Worm (Caenorhabditis elegans) whole organism, L1 larva: ENCODE data around the gene dmsr-13.

Experiments used
- C04F5.9 ChIP-seq: sonication (generic microtip); optimal IDR thresholded peaks from 2 replicates; lab custom pipeline; 2016; ENCODE audit warnings: missing genetic modification characterization, missing compliant biosample characterization
- C16A3.4 ChIP-seq: fragments of 150-350 bp; optimal IDR thresholded peaks from 2 replicates; lab custom pipeline; 2014; ENCODE audit warnings: missing biosample characterization, missing genetic modification characterization
- aha-1 ChIP-seq: fragments of 150-350 bp; optimal IDR thresholded peaks from 2 replicates; lab custom pipeline; 2014; ENCODE audit warnings: missing biosample characterization, missing genetic modification characterization
- alr-1 ChIP-seq: fragments of 200-800 bp; sonication (Bioruptor generic); optimal IDR thresholded peaks from 2 replicates; lab custom pipeline; 2018; ENCODE audit warnings: borderline replicate concordance, mild to moderate bottlenecking, missing genetic modification characterization, missing compliant biosample characterization
- blmp-1 ChIP-seq: fragments of 150-350 bp; optimal IDR thresholded peaks from 2 replicates; lab custom pipeline; 2014; ENCODE audit warnings: missing biosample characterization, missing genetic modification characterization
- ceh-8 ChIP-seq: fragments of 200-800 bp; sonication (Bioruptor generic); optimal IDR thresholded peaks from 2 replicates; lab custom pipeline; 2018; ENCODE audit warnings: mild to moderate bottlenecking, missing genetic modification characterization, moderate library complexity, missing compliant biosample characterization
- ceh-82 ChIP-seq, 3 experiments: fragments of 150-350 bp in 1 of 3; sonication (generic microtip) in 2 of 3; optimal IDR thresholded peaks; 2 replicates each; lab custom pipeline; 2014 to 2017; ENCODE audit warnings: missing biosample characterization in 3 of 3, missing genetic modification characterization in 3 of 3
- dpl-1 ChIP-seq, 3 experiments: fragments of 150-350 bp in 2 of 3; sonication (generic microtip) in 1 of 3; optimal IDR thresholded peaks; 2 replicates each; lab custom pipeline; 2014 to 2017; ENCODE audit warnings: missing biosample characterization in 3 of 3, missing genetic modification characterization in 3 of 3, missing genetic modification reagents in 3 of 3
- efl-1 ChIP-seq, 4 experiments: fragments of 150-350 bp; optimal IDR thresholded peaks in 3 of 4; peaks in 1 of 4; 1 replicate in 1 of 4; 2 replicates in 3 of 4; lab custom pipeline; 2014; ENCODE audit warnings: missing biosample characterization in 2 of 4, missing genetic modification characterization in 2 of 4, missing genetic modification reagents in 2 of 4
- egl-27 ChIP-seq, 2 experiments: fragments of 150-350 bp in 1 of 2; sonication (generic microtip); optimal IDR thresholded peaks; 3 replicates each; lab custom pipeline; 2017 to 2018; ENCODE audit warnings: missing biosample characterization in 2 of 2, missing genetic modification characterization in 2 of 2, missing genetic modification reagents in 2 of 2
- fos-1 ChIP-seq: fragments of 150-350 bp; optimal IDR thresholded peaks from 2 replicates; lab custom pipeline; 2014; ENCODE audit warnings: missing biosample characterization, missing genetic modification characterization
- hlh-17 ChIP-seq: fragments of 200-800 bp; sonication (Bioruptor generic); optimal IDR thresholded peaks from 2 replicates; lab custom pipeline; 2018; ENCODE audit warnings: missing genetic modification characterization, mild to moderate bottlenecking, missing compliant biosample characterization, moderate library complexity, borderline replicate concordance
- hlh-4 ChIP-seq: sonication (generic microtip); optimal IDR thresholded peaks from 2 replicates; lab custom pipeline; 2016; ENCODE audit warnings: mild to moderate bottlenecking, missing genetic modification characterization, missing compliant biosample characterization
- hpl-2 ChIP-seq: fragments of 150-350 bp; optimal IDR thresholded peaks from 2 replicates; lab custom pipeline; 2014; ENCODE audit warnings: missing biosample characterization, missing genetic modification reagents, missing genetic modification characterization
- isw-1 ChIP-seq: fragments of 200-800 bp; sonication (Bioruptor generic); IDR thresholded peaks from 2 replicates; pipeline ENCODE4 v1.3.6; 2022; ENCODE audit warnings: missing genetic modification characterization, missing compliant biosample characterization
- lin-13 ChIP-seq: fragments of 150-350 bp; optimal IDR thresholded peaks from 2 replicates; lab custom pipeline; 2014; ENCODE audit warnings: missing biosample characterization, missing genetic modification reagents, missing genetic modification characterization
- lin-14 ChIP-seq: fragments of 200-800 bp; sonication (Bioruptor generic); optimal IDR thresholded peaks from 2 replicates; lab custom pipeline; 2018; ENCODE audit warnings: mild to moderate bottlenecking, missing genetic modification characterization, moderate library complexity, missing compliant biosample characterization
- lin-15B ChIP-seq: fragments of 150-350 bp; sonication (generic microtip); optimal IDR thresholded peaks from 3 replicates; lab custom pipeline; 2014; ENCODE audit warnings: missing biosample characterization, missing genetic modification characterization
- lin-35 ChIP-seq, 2 experiments: fragments of 150-350 bp; optimal IDR thresholded peaks; 2 replicates each; lab custom pipeline; 2014; ENCODE audit warnings: missing biosample characterization in 2 of 2, missing genetic modification characterization in 2 of 2, missing genetic modification reagents in 2 of 2
- lin-39 ChIP-seq: fragments of 150-350 bp; optimal IDR thresholded peaks from 2 replicates; lab custom pipeline; 2014; ENCODE audit warnings: missing biosample characterization, missing genetic modification reagents, missing genetic modification characterization
- lsy-2 ChIP-seq, 2 experiments: fragments of 150-350 bp; optimal IDR thresholded peaks; 2 replicates each; lab custom pipeline; 2014; ENCODE audit warnings: missing biosample characterization in 2 of 2, missing genetic modification characterization in 2 of 2
- mep-1 ChIP-seq: fragments of 150-350 bp; optimal IDR thresholded peaks from 2 replicates; lab custom pipeline; 2014; ENCODE audit warnings: missing biosample characterization, missing genetic modification characterization
- nhr-11 ChIP-seq: fragments of 150-350 bp; optimal IDR thresholded peaks from 2 replicates; lab custom pipeline; 2014; ENCODE audit warnings: missing biosample characterization, missing genetic modification characterization
- nhr-12 ChIP-seq: sonication (generic microtip); optimal IDR thresholded peaks from 2 replicates; lab custom pipeline; 2017; ENCODE audit warnings: missing biosample characterization, missing genetic modification characterization
- nhr-28 ChIP-seq: fragments of 150-350 bp; optimal IDR thresholded peaks from 2 replicates; lab custom pipeline; 2014; ENCODE audit warnings: missing biosample characterization, missing genetic modification characterization
- nhr-77 ChIP-seq: fragments of 150-350 bp; optimal IDR thresholded peaks from 2 replicates; lab custom pipeline; 2014; ENCODE audit warnings: missing biosample characterization, missing genetic modification characterization
- nhr-84 ChIP-seq: sonication (generic microtip); optimal IDR thresholded peaks from 2 replicates; lab custom pipeline; 2017; ENCODE audit warnings: missing biosample characterization, missing genetic modification characterization
- nhr-85 ChIP-seq: sonication (generic microtip); peaks from one replicate; lab custom pipeline; 2016; ENCODE audit warnings: missing genetic modification characterization, inconsistent platforms, missing compliant biosample characterization
- pax-3 ChIP-seq: fragments of 200-800 bp; sonication (Bioruptor generic); optimal IDR thresholded peaks from 2 replicates; lab custom pipeline; 2018; ENCODE audit warnings: mild to moderate bottlenecking, missing genetic modification characterization, moderate library complexity, missing compliant biosample characterization
- skn-1 ChIP-seq: fragments of 150-350 bp; optimal IDR thresholded peaks from 2 replicates; lab custom pipeline; 2014; ENCODE audit warnings: missing biosample characterization, missing genetic modification characterization
- snu-23 ChIP-seq: sonication (generic microtip); optimal IDR thresholded peaks from 2 replicates; lab custom pipeline; 2016; ENCODE audit warnings: missing genetic modification characterization, missing compliant biosample characterization
- sox-4 ChIP-seq: sonication (generic microtip); optimal IDR thresholded peaks from 2 replicates; lab custom pipeline; 2016; ENCODE audit warnings: missing genetic modification characterization, missing compliant biosample characterization
- sptf-1 ChIP-seq: fragments of 150-350 bp; optimal IDR thresholded peaks from 2 replicates; lab custom pipeline; 2014; ENCODE audit warnings: missing biosample characterization, missing genetic modification characterization
- swsn-7 ChIP-seq: sonication (generic microtip); optimal IDR thresholded peaks from 2 replicates; lab custom pipeline; 2016; ENCODE audit warnings: missing genetic modification characterization, missing compliant biosample characterization
- tbx-2 ChIP-seq: sonication (generic microtip); optimal IDR thresholded peaks from 2 replicates; lab custom pipeline; 2016; ENCODE audit warnings: missing genetic modification characterization, missing compliant biosample characterization
- tlp-1 ChIP-seq: fragments of 150-350 bp; optimal IDR thresholded peaks from 2 replicates; lab custom pipeline; 2014; ENCODE audit warnings: missing biosample characterization, missing genetic modification characterization
- unc-130 ChIP-seq: fragments of 150-350 bp; optimal IDR thresholded peaks from 2 replicates; lab custom pipeline; 2017; ENCODE audit warnings: missing biosample characterization, missing genetic modification characterization, inconsistent platforms
- unc-30 ChIP-seq: sonication (generic microtip); optimal IDR thresholded peaks from 2 replicates; lab custom pipeline; 2017; ENCODE audit warnings: missing biosample characterization, missing genetic modification characterization
- unc-86 ChIP-seq: sonication (generic microtip); optimal IDR thresholded peaks from 2 replicates; lab custom pipeline; 2016; ENCODE audit warnings: missing genetic modification characterization, missing compliant biosample characterization
- vab-15 ChIP-seq: sonication (generic microtip); optimal IDR thresholded peaks from 2 replicates; lab custom pipeline; 2017; ENCODE audit warnings: missing genotype, mild to moderate bottlenecking, missing genetic modification characterization, missing compliant biosample characterization
- zag-1 ChIP-seq: fragments of 150-350 bp; optimal IDR thresholded peaks from 2 replicates; lab custom pipeline; 2014; ENCODE audit warnings: missing biosample characterization, missing genetic modification characterization
- zip-4 ChIP-seq: fragments of 200-800 bp; sonication (Bioruptor generic); optimal IDR thresholded peaks from 2 replicates; lab custom pipeline; 2018; ENCODE audit warnings: mild to moderate bottlenecking, missing genetic modification characterization, moderate library complexity, missing compliant biosample characterization

The dmsr-13 gene

ce11 chrV:6838599-6838998 is 18.9 kb upstream of the dmsr-13 start, which contains the start of gene T15B7.15 (continued):
- TF ChIP-seq ceh-8 (no peak), aha-1 (no peak), vab-15 (no peak), nhr-85 (tag; lab: Kevin White, UChicago) (peak; percentile 53), lin-14 (GFP tag; lab: Kevin White, UChicago) (peak; percentile 50), sox-4 (tag; lab: Kevin White, UChicago) (no peak), unc-30 (tag; lab: Kevin White, UChicago) (no peak), blmp-1 (tag; lab: Kevin White, UChicago) (peak; percentile 19), dpl-1 (GFP tag; optimal IDR thresholded peaks at IDR 0.05; lab: Kevin White, UChicago) (peak; percentile 72 to 88 (median 82)), hlh-17 (GFP tag; lab: Kevin White, UChicago) (no peak), swsn-7 (peak; percentile 36), egl-27 (tag; optimal IDR thresholded peaks at IDR 0.05; lab: Kevin White, UChicago) (no peak), ceh-82 (tag; optimal IDR thresholded peaks at IDR 0.05; lab: Kevin White, UChicago) (peak in 2 of 3 experiments; percentile 11 to 33), tlp-1 (tag; lab: Kevin White, UChicago) (no peak), lin-15B (tag; lab: Kevin White, UChicago) (peak; percentile 51), zip-4 (GFP tag; lab: Kevin White, UChicago) (no peak), hpl-2 (GFP tag; lab: Kevin White, UChicago) (no peak), skn-1 (peak; percentile 57), tbx-2 (tag; lab: Kevin White, UChicago) (peak; percentile 18), mep-1 (peak; percentile 36), nhr-11 (tag; lab: Kevin White, UChicago) (no peak), nhr-77 (tag; lab: Kevin White, UChicago) (no peak), alr-1 (tag; lab: Kevin White, UChicago) (no peak), nhr-12 (tag; lab: Kevin White, UChicago) (no peak), snu-23 (GFP tag; lab: Kevin White, UChicago) (peak; percentile 42), efl-1 (optimal IDR thresholded peaks at IDR 0.05; lab: Kevin White, UChicago) (peak; percentile 32 to 83), efl-1 (GFP tag; optimal IDR thresholded peaks at IDR 0.05 in 1 of 2; lab: Kevin White, UChicago) (peak; percentile 84 to 97), C16A3.4 (peak; percentile 31), C04F5.9 (tag; lab: Kevin White, UChicago) (no peak), sptf-1 (tag; lab: Kevin White, UChicago) (no peak), nhr-28 (no peak), hlh-4 (tag; lab: Kevin White, UChicago) (no peak)

ce11 chrV:6836036-6836435 is 16.3 kb upstream of the dmsr-13 start:
- TF ChIP-seq lin-35 (GFP tag; optimal IDR thresholded peaks at IDR 0.05; lab: Kevin White, UChicago) (no peak), snu-23 (GFP tag; lab: Kevin White, UChicago) (no peak), unc-30 (tag; lab: Kevin White, UChicago) (no peak), lin-39 (tag; lab: Kevin White, UChicago) (no peak), nhr-11 (tag; lab: Kevin White, UChicago) (no peak), unc-130 (no peak), zag-1 (tag; lab: Kevin White, UChicago) (no peak), nhr-84 (tag; lab: Kevin White, UChicago) (no peak), unc-86 (no peak), nhr-28 (no peak), sox-4 (tag; lab: Kevin White, UChicago) (no peak), pax-3 (tag; lab: Kevin White, UChicago) (no peak), ceh-8 (no peak)

ce11 chrV:6835242-6835641 is 15.5 kb upstream of the dmsr-13 start, which contains the start of the genes T15B7.14 and col-143:
Gene T15B7.14 (minus strand): TSS chrV:6835342.
Gene col-143 (plus strand): TSS chrV:6835635.
- TF ChIP-seq zip-4 (GFP tag; lab: Kevin White, UChicago) (no peak), snu-23 (GFP tag; lab: Kevin White, UChicago) (no peak), efl-1 (optimal IDR thresholded peaks at IDR 0.05; lab: Kevin White, UChicago) (no peak), efl-1 (GFP tag; optimal IDR thresholded peaks at IDR 0.05 in 1 of 2; lab: Kevin White, UChicago) (peak in 1 of 2 experiments; percentile 46), isw-1 (GFP tag; lab: Robert Waterston, UW) (no peak), lin-13 (no peak), fos-1 (tag; lab: Kevin White, UChicago) (no peak), lsy-2 (tag; optimal IDR thresholded peaks at IDR 0.05; lab: Kevin White, UChicago) (no peak)
